Fruit fly (Drosophila melanogaster): ENCODE measurements around the gene Sqor.

DNA sequence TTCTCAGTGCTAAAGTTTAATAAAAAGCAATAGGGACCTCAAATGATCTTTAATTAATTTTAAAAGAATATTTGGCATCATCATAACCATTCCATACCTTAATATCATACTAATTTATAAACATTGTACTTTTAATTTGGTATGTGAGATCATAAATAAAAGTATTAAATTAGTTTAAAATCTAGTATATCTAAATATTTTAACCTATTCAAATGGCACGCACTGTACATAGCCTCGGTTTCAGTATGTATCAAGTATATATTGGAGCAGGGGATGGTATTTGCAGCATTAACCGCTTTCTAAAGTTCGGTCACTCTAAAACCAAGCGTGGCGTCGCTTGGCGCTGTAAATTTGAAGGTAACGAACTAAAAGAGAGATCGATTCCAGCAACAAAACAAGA, 2.5 kb downstream of the Sqor start, which contains the start of gene pav:
- TF ChIP-seq Sin3A (optimal IDR thresholded peaks at IDR 0.05) (no peak), h (optimal IDR thresholded peaks at IDR 0.05) (no peak), psq (optimal IDR thresholded peaks at IDR 0.05) (no peak), insv (optimal IDR thresholded peaks at IDR 0.05) (no peak), Myc (optimal IDR thresholded peaks at IDR 0.05) (no peak)

All from Kc167 (cell line).